Worm (Caenorhabditis elegans) whole organism, L1 larva: ENCODE results near the gene ham-1.

Experiments used
- C16A3.4 ChIP-seq: fragments of 150-350 bp; optimal IDR thresholded peaks from 2 replicates; lab custom pipeline; 2014; ENCODE audit warnings: missing biosample characterization, missing genetic modification characterization
- egl-27 ChIP-seq, 2 experiments: fragments of 150-350 bp in 1 of 2; sonication (generic microtip); optimal IDR thresholded peaks; 3 replicates each; lab custom pipeline; 2017 to 2018; ENCODE audit warnings: missing biosample characterization in 2 of 2, missing genetic modification characterization in 2 of 2, missing genetic modification reagents in 2 of 2
- jun-1 ChIP-seq: fragments of 150-350 bp; optimal IDR thresholded peaks from 2 replicates; lab custom pipeline; 2014; ENCODE audit warnings: missing biosample characterization, missing genetic modification reagents, missing genetic modification characterization
- lin-39 ChIP-seq: fragments of 150-350 bp; optimal IDR thresholded peaks from 2 replicates; lab custom pipeline; 2014; ENCODE audit warnings: missing biosample characterization, missing genetic modification reagents, missing genetic modification characterization
- nhr-11 ChIP-seq: fragments of 150-350 bp; optimal IDR thresholded peaks from 2 replicates; lab custom pipeline; 2014; ENCODE audit warnings: missing biosample characterization, missing genetic modification characterization
- nhr-237 ChIP-seq: fragments of 150-350 bp; optimal IDR thresholded peaks from 2 replicates; lab custom pipeline; 2014; ENCODE audit warnings: missing biosample characterization, missing genetic modification characterization
- rnt-1 ChIP-seq: sonication (generic microtip); optimal IDR thresholded peaks from 2 replicates; lab custom pipeline; 2016; ENCODE audit warnings: mild to moderate bottlenecking, missing genetic modification characterization, moderate library complexity, missing compliant biosample characterization
- unc-62 ChIP-seq: fragments of 150-350 bp; optimal IDR thresholded peaks from 2 replicates; lab custom pipeline; 2014; ENCODE audit warnings: missing biosample characterization, missing genetic modification reagents, missing genetic modification characterization
- zip-4 ChIP-seq: fragments of 200-800 bp; sonication (Bioruptor generic); optimal IDR thresholded peaks from 2 replicates; lab custom pipeline; 2018; ENCODE audit warnings: mild to moderate bottlenecking, missing genetic modification characterization, moderate library complexity, missing compliant biosample characterization

DNA sequence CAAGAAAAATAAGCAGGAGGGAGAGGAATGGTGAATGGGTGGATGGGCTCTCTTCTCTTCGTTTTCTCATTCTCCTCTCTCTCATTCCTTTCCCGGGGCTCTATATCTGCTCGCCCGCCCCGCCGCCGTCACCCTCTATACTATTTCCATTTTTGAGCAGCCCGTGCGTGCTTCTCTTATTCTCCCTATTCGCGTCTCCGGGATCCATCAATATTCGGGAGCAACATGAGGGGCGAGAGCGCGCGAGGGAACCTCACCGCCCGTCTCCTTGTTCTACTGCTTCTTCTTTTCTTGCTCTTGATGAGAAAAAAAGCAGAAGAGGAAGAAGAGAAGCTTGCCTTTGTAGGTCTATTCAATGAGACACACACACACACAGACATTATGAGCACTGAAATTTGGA lies 42.2 kb downstream of the ham-1 start:
- no peak for TF ChIP-seq C16A3.4 (tag; lab: Kevin White, UChicago)
- no peak for TF ChIP-seq egl-27 (tag; optimal IDR thresholded peaks at IDR 0.05; lab: Kevin White, UChicago)
- no peak for TF ChIP-seq unc-62
- no peak for TF ChIP-seq rnt-1 (tag; lab: Kevin White, UChicago)
- no peak for TF ChIP-seq zip-4 (GFP tag; lab: Kevin White, UChicago)
- TF ChIP-seq nhr-237 (tag; lab: Kevin White, UChicago), result no peak
- TF ChIP-seq jun-1 (tag; lab: Kevin White, UChicago), result no peak
- no peak for TF ChIP-seq lin-39
- no peak for TF ChIP-seq nhr-11 (tag; lab: Kevin White, UChicago)
